Fruit fly (Drosophila melanogaster) whole organism, wandering third instar larva: Measurements from ENCODE around the gene intr.
"Not testable (repeated sequence)": the region's sequence is repeated elsewhere in the genome, so short reads cannot be mapped to it uniquely, and the experiment has no call there.

ENCODE experiments used
- Abd-B ChIP-seq: fragments of >200 bp; optimal IDR thresholded peaks from 2 replicates; lab custom pipeline; 2017; ENCODE audit warnings: missing biosample characterization, missing genetic modification characterization
- CG9705 ChIP-seq: fragments of 200-800 bp; sonication (Bioruptor generic); optimal IDR thresholded peaks from 2 replicates; lab custom pipeline; 2018; ENCODE audit warnings: missing biosample characterization, mild to moderate bottlenecking, missing genetic modification characterization
- Dfd ChIP-seq: fragments of >200 bp; optimal IDR thresholded peaks from 2 replicates; lab custom pipeline; 2017; ENCODE audit warnings: missing biosample characterization, missing genetic modification characterization
- Dif ChIP-seq: fragments of 200-275, 200-300 bp; sonication (Bioruptor generic); optimal IDR thresholded peaks from 2 replicates; lab custom pipeline; 2018; ENCODE audit warnings: missing biosample characterization, missing genetic modification characterization; ENCODE audit not compliant: partially characterized antibody
- Hnf4 ChIP-seq: fragments of 200-800 bp; sonication (Bioruptor generic); optimal IDR thresholded peaks from 2 replicates; lab custom pipeline; 2016; ENCODE audit warnings: missing biosample characterization, mild to moderate bottlenecking, missing genetic modification characterization
- Hr83 ChIP-seq: fragments of 200-300 bp; sonication (Bioruptor generic); optimal IDR thresholded peaks from 2 replicates; lab custom pipeline; 2016; ENCODE audit warnings: missing biosample characterization, mild to moderate bottlenecking, missing genetic modification characterization, moderate library complexity; ENCODE audit not compliant: poor library complexity, severe bottlenecking
- Jra ChIP-seq: sonication (Bioruptor generic); optimal IDR thresholded peaks from 2 replicates; lab custom pipeline; 2016; ENCODE audit warnings: missing biosample characterization, missing genetic modification characterization
- Mio ChIP-seq: sonication (Bioruptor generic); optimal IDR thresholded peaks from 2 replicates; lab custom pipeline; 2016; ENCODE audit warnings: missing biosample characterization, missing genetic modification characterization
- Myc ChIP-seq: fragments of >200 bp; optimal IDR thresholded peaks from 2 replicates; lab custom pipeline; 2017
- N ChIP-seq: fragments of >200 bp; optimal IDR thresholded peaks from 2 replicates; lab custom pipeline; 2018; ENCODE audit warnings: missing biosample characterization, missing external identifiers, missing genetic modification characterization
- Rel ChIP-seq, 2 experiments: fragments of 200-800 bp; sonication (Bioruptor generic) in 1 of 2; optimal IDR thresholded peaks; 2 replicates in 1 of 2; 3 replicates in 1 of 2; lab custom pipeline; 2016 to 2019; ENCODE audit warnings: mild to moderate bottlenecking in 2 of 2, missing biosample characterization in 2 of 2, missing genetic modification characterization in 2 of 2, moderate library complexity in 1 of 2
- Sp1 ChIP-seq: fragments of 200-800 bp; sonication (Bioruptor generic); optimal IDR thresholded peaks from 3 replicates; lab custom pipeline; 2019; ENCODE audit warnings: missing biosample characterization, mild to moderate bottlenecking, missing genetic modification characterization, moderate library complexity
- Vsx2 ChIP-seq: fragments of 200-300, 225-300 bp; sonication (Bioruptor generic); optimal IDR thresholded peaks from 2 replicates; lab custom pipeline; 2018; ENCODE audit warnings: missing biosample characterization, missing genetic modification characterization; ENCODE audit not compliant: partially characterized antibody
- br ChIP-seq: fragments of 200-800 bp; sonication (Bioruptor generic); optimal IDR thresholded peaks from 2 replicates; lab custom pipeline; 2016; ENCODE audit warnings: missing biosample characterization, missing genetic modification characterization
- dsf ChIP-seq: sonication (Bioruptor generic); optimal IDR thresholded peaks from 2 replicates; lab custom pipeline; 2016; ENCODE audit warnings: missing biosample characterization, missing genetic modification characterization, borderline replicate concordance
- ey ChIP-seq: fragments of 200-800 bp; sonication (Bioruptor generic); optimal IDR thresholded peaks from 2 replicates; lab custom pipeline; 2016; ENCODE audit warnings: missing biosample characterization, missing genetic modification characterization
- fru ChIP-seq: fragments of 200-800 bp; sonication (Bioruptor generic); optimal IDR thresholded peaks from 3 replicates; lab custom pipeline; 2016; ENCODE audit warnings: missing biosample characterization, mild to moderate bottlenecking, missing genetic modification characterization
- h ChIP-seq: fragments of 200-800 bp; sonication (Bioruptor generic); optimal IDR thresholded peaks from 3 replicates; lab custom pipeline; 2016; ENCODE audit warnings: missing biosample characterization, mild to moderate bottlenecking, missing genetic modification characterization
- lola ChIP-seq: fragments of >200 bp; optimal IDR thresholded peaks from 2 replicates; lab custom pipeline; 2017; ENCODE audit warnings: missing biosample characterization, missing genetic modification characterization
- psq ChIP-seq: fragments of 200-800 bp; sonication (Bioruptor generic); optimal IDR thresholded peaks from 3 replicates; lab custom pipeline; 2017; ENCODE audit warnings: missing biosample characterization, mild to moderate bottlenecking, missing genetic modification characterization, moderate library complexity
- sv ChIP-seq: fragments of 200-800 bp; sonication (Bioruptor generic); optimal IDR thresholded peaks from 3 replicates; lab custom pipeline; 2016; ENCODE audit warnings: missing biosample characterization, missing genetic modification characterization
- usp ChIP-seq: fragments of >200 bp; optimal IDR thresholded peaks from 2 replicates; lab custom pipeline; 2017; ENCODE audit warnings: missing biosample characterization, missing genetic modification characterization

The intr gene

DNA sequence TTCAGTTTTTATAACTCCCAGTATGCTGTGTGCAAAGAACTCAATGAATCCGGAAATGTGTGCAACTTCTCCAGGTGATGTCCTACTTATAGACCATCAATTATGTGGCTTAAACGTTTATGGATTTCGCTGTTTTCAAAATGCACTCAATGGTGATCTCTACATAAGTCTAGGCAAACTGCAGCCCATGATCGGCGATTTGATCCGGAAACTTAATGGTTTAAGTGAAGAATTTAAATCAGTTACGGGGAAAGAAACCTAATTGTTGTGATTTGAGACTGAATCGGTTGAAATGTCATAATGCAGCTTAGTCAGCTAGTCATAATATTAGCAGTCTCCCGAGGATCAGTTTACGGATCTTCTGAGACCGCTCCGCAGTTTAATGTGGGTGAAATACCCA lies at the start of gene intr:
Gene intr (plus strand): TSS at position 301 of the 400 bp plus-strand sequence.
- TF ChIP-seq Rel (GFP tag; optimal IDR thresholded peaks at IDR 0.05; lab: Kevin White, UChicago), result no peak
- TF ChIP-seq Rel (tag; optimal IDR thresholded peaks at IDR 0.05; lab: Kevin White, UChicago), result no peak

DNA sequence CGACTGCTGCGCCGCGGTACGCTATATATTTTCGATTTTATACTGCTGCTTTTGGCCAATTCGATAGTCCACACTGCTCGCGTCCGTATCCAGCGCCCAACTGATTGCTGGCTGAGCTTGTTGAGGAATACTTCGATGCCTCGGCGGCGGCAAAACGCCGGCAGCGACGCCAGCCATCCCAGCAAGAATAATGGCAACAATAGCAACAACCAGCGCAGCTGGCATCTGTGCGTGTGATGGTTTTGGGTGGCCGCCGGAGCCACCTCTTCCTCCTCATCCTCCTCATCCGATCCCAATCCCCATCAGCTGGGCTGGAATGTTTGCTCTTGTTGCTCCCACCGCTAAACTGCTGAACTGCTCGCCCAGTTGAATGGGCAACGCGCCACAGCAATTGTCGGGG lies 45.6 kb upstream of the intr start, which contains the start of gene AstA-R2:
Gene AstA-R2 (minus strand): TSS at position 101 of the 400 bp plus-strand sequence.
- TF ChIP-seq Dfd (no peak), psq (GFP tag; lab: Kevin White, UChicago) (no peak), sv (GFP tag; lab: Kevin White, UChicago) (no peak), Hnf4 (GFP tag; lab: Kevin White, UChicago) (no peak), N (GFP tag; lab: Kevin White, UChicago) (no peak), fru (GFP tag; lab: Kevin White, UChicago) (no peak), Mio (GFP tag; lab: Kevin White, UChicago) (no peak), Dif (GFP tag; lab: Kevin White, UChicago) (no peak), Myc (lab: Kevin White, UChicago) (no peak)

DNA sequence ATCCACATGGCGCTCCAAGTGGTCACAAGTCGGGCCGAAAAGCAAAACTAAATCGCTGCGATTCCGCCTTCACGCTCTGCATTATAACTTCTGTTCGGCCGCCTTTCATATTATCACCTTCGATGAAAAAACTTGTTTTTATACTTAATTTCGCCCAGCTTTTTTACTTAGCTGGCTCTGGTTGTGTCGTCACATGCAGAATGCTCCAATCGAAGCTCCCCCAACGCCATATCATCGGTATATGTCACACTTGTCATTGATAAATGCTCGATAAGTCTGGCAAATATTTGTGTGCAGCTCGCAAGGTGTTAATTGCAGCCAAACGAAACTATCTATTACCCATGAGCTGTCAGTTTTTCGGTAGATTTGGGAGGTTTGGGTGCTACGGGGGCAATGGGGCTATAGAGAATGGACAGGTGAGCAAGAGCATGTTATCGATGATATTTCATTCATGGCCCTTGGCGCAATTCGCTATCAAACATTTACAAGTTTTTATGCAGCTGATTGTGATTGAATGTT lies 38.7 kb upstream of the intr start, which contains the start of gene CG10000:
Gene CG10000 (minus strand): TSS at position 51 of the 519 bp plus-strand sequence.
- TF ChIP-seq Mio (GFP tag; lab: Kevin White, UChicago), result no peak
- TF ChIP-seq Jra, result no peak
- TF ChIP-seq CG9705 (GFP tag; lab: Kevin White, UChicago), result no peak
- no peak for TF ChIP-seq usp (GFP tag; lab: Kevin White, UChicago)
- TF ChIP-seq Dfd, result no peak
- TF ChIP-seq Rel (GFP tag; optimal IDR thresholded peaks at IDR 0.05; lab: Kevin White, UChicago), result no peak
- TF ChIP-seq Rel (tag; optimal IDR thresholded peaks at IDR 0.05; lab: Kevin White, UChicago), result no peak
- TF ChIP-seq Sp1 (GFP tag; lab: Kevin White, UChicago), result no peak

DNA sequence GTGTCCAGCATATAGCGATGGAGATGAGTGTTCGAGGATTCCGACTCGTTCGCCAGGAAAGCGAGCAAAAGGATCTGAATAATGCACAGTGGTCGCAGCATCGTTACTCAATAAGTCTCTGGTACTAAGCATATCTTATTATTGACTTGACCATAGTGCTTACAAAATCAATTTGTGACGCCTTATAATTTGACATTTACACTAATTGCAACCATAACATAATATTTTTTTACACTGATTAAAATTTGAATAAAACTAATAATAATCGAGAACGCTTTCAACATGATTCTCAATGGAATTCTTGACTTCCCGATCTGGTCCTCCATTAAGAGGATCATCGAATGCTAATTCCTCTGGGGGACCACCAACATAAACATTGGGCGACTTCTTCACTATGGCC lies 33.4 kb upstream of the intr start, which contains the start of gene CG9997:
Gene CG9997 (minus strand): TSS at position 101 of the 400 bp plus-strand sequence.
- TF ChIP-seq psq (GFP tag; lab: Kevin White, UChicago) (no peak), Hr83 (GFP tag; lab: Kevin White, UChicago) (no peak), Sp1 (GFP tag; lab: Kevin White, UChicago) (no peak), dsf (GFP tag; lab: Kevin White, UChicago) (no peak), Dif (GFP tag; lab: Kevin White, UChicago) (no peak), ey (GFP tag; lab: Kevin White, UChicago) (no peak), CG9705 (GFP tag; lab: Kevin White, UChicago) (no peak), Abd-B (no peak), Myc (lab: Kevin White, UChicago) (no peak)
- TF ChIP-seq, all 38 proteins: peak for 0

DNA sequence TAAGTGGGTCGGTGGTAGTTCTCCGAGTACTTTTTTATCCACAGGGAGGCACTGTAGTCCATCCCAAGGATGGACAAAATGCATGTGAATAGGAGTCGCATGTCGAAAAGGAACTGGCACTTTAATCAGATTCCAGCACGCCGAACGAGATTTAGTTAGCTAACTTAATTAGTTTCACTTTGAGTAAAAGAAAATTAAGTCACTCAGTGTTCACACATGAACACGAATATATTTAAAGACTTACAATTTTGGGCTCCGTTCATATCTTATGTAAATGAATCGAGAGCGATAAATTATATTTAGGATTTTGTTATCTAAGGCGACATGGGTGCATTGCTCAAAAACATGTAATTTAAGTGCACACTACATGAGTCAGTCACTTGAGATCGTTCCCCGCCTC lies 32.2 kb upstream of the intr start, which contains the start of gene aqrs:
Gene aqrs (minus strand): TSS at position 101 of the 400 bp plus-strand sequence.
- not testable (repeated sequence) for TF ChIP-seq lola (GFP tag; lab: Kevin White, UChicago); h (GFP tag; lab: Kevin White, UChicago); Abd-B
- TF ChIP-seq, all 38 proteins: peak for 0; not testable (repeated sequence) for 38

DNA sequence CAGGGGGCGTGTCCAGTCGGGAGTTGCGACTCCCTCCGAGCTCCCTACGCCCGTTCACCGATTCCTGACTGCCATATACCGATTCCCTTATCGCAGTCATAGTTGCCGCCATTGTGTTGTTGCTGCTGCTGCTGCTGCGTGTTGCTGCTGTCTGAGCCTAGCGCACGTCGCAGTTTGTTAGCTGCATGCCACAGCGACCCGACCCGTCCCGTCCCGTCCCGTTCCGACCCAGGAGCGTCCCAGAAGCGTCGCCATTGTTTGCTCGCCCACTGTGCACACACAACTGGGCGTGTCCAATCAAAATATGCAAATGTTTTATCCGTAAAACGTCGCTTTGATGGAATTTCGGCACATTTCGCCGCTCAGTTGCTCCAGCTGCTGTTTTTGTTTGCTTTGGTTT lies 14.6 kb upstream of the intr start:
- peak; percentile 90 for TF ChIP-seq Dfd
- TF ChIP-seq lola (GFP tag; lab: Kevin White, UChicago), result no peak
- no peak for TF ChIP-seq Mio (GFP tag; lab: Kevin White, UChicago)
- TF ChIP-seq br (GFP tag; lab: Kevin White, UChicago), result no peak

DNA sequence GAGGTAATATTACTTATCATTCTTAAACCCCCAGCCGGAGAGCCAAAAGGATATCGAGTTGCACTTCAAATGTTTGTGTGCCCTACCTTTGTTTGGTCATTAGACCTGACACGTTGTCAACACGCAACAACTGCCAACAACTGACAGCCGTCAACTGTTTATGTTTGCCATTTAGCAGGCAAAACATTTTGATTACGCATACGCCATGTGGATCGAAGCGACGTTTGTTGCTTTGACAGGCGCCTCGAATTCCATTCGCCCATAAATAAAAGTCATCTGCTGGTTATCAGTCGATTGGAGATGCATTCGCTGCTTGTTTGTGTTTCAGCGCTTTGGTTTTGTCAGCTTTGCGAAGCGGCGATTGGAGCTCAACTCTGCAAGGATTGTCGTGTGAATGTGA lies 1.0 kb upstream of the intr start, which contains the start of gene CG34295:
Gene CG34295 (plus strand): TSS at position 301 of the 400 bp plus-strand sequence.
- no peak for TF ChIP-seq lola (GFP tag; lab: Kevin White, UChicago)
- TF ChIP-seq Abd-B, result no peak
- no peak for TF ChIP-seq br (GFP tag; lab: Kevin White, UChicago)
- no peak for TF ChIP-seq Dfd
- no peak for TF ChIP-seq Hnf4 (GFP tag; lab: Kevin White, UChicago)
- no peak for TF ChIP-seq Vsx2 (GFP tag; lab: Kevin White, UChicago)

DNA sequence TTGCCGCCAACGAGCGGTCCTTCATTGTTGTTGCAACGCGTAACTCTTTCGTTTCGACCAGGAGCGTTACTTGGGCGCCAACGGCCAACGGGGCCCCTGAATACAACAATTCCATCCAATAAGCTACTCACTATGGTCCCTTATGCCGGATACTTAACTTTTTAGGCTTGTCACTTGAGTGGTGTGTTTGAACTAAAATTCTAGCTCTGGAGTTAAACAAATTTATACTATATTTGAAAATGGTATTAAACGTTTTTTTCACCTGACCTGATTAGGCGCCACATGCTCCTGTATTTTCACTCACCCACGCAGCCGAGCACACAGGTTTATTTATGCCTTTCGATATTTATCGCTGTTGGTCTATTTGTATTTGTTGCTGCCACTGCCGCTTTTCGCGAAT lies 14.8 kb downstream of the intr start:
- no peak for TF ChIP-seq Vsx2 (GFP tag; lab: Kevin White, UChicago)
- peak; percentile 26 for TF ChIP-seq fru (GFP tag; lab: Kevin White, UChicago)
